Worm (Caenorhabditis elegans) whole organism, early embryonic: ENCODE results near the gene ncx-7.

ENCODE experiments used
- B0310.2 ChIP-seq: sonication (generic microtip); optimal IDR thresholded peaks from 2 replicates; lab custom pipeline; 2016; ENCODE audit warnings: mild to moderate bottlenecking, missing genetic modification characterization, missing compliant biosample characterization
- F13C5.2 ChIP-seq: sonication (generic microtip); optimal IDR thresholded peaks from 2 replicates; lab custom pipeline; 2017; ENCODE audit warnings: mild to moderate bottlenecking, missing genetic modification characterization, inconsistent platforms, missing compliant biosample characterization
- aly-1 ChIP-seq: sonication (generic microtip); optimal IDR thresholded peaks from 2 replicates; lab custom pipeline; 2016; ENCODE audit warnings: missing genetic modification characterization, missing compliant biosample characterization
- ama-1 ChIP-seq: fragments of 150-350 bp; optimal IDR thresholded peaks from 2 replicates; lab custom pipeline; 2014
- ceh-13 ChIP-seq: fragments of 200-800 bp; sonication (Bioruptor generic); optimal IDR thresholded peaks from 2 replicates; lab custom pipeline; 2018; ENCODE audit warnings: mild to moderate bottlenecking, missing genetic modification characterization, missing compliant biosample characterization
- ceh-36 ChIP-seq: sonication (generic microtip); optimal IDR thresholded peaks from 2 replicates; lab custom pipeline; 2016; ENCODE audit warnings: missing genetic modification characterization, inconsistent platforms, missing compliant biosample characterization
- ets-7 ChIP-seq: sonication (generic microtip); optimal IDR thresholded peaks from 2 replicates; lab custom pipeline; 2016; ENCODE audit warnings: missing genotype, missing genetic modification characterization, missing compliant biosample characterization
- flt-1 ChIP-seq: fragments of 200-800 bp; sonication (Bioruptor generic); IDR thresholded peaks from 2 replicates; pipeline ENCODE4 v1.3.6; 2022; ENCODE audit warnings: missing genetic modification characterization, missing compliant biosample characterization
- hmbx-1 ChIP-seq: sonication (generic microtip); optimal IDR thresholded peaks from 2 replicates; lab custom pipeline; 2016; ENCODE audit warnings: mild to moderate bottlenecking, missing genetic modification characterization, missing compliant biosample characterization
- hmg-4 ChIP-seq: fragments of 200-800 bp; sonication (Bioruptor generic); optimal IDR thresholded peaks from 2 replicates; lab custom pipeline; 2018; ENCODE audit warnings: mild to moderate bottlenecking, missing genetic modification characterization, missing compliant biosample characterization
- hnd-1 ChIP-seq: sonication (generic microtip); optimal IDR thresholded peaks from 2 replicates; lab custom pipeline; 2016; ENCODE audit warnings: missing genetic modification characterization, missing compliant biosample characterization
- pes-1 ChIP-seq: fragments of 200-800 bp; sonication (Bioruptor generic); IDR thresholded peaks from 2 replicates; pipeline ENCODE4 v1.3.6; 2022; ENCODE audit warnings: missing genetic modification reagents, missing genetic modification characterization, missing compliant biosample characterization
- scrt-1 ChIP-seq: fragments of 200-800 bp; sonication (Bioruptor generic); IDR thresholded peaks from 2 replicates; pipeline ENCODE4 v1.3.6; 2022; ENCODE audit warnings: missing genetic modification characterization, missing compliant biosample characterization
- sea-1 ChIP-seq: fragments of 200-800 bp; sonication (Bioruptor generic); conservative IDR thresholded peaks from 2 replicates; pipeline ENCODE4 v1.3.6; 2022; ENCODE audit warnings: missing genetic modification characterization, missing compliant biosample characterization
- tbx-11 ChIP-seq: fragments of 200-800 bp; sonication (Bioruptor generic); IDR thresholded peaks from 2 replicates; pipeline ENCODE4 v1.3.6; 2022; ENCODE audit warnings: missing genetic modification characterization, missing compliant biosample characterization
- tbx-37 ChIP-seq: fragments of 200-800 bp; sonication (Bioruptor generic); conservative IDR thresholded peaks from 2 replicates; pipeline ENCODE4 v1.3.6; 2022; ENCODE audit warnings: missing genetic modification reagents, missing genetic modification characterization, missing compliant biosample characterization
- tra-4 ChIP-seq: sonication (generic microtip); optimal IDR thresholded peaks from 2 replicates; lab custom pipeline; 2017; ENCODE audit warnings: missing genetic modification characterization, missing compliant biosample characterization

The ncx-7 gene

DNA sequence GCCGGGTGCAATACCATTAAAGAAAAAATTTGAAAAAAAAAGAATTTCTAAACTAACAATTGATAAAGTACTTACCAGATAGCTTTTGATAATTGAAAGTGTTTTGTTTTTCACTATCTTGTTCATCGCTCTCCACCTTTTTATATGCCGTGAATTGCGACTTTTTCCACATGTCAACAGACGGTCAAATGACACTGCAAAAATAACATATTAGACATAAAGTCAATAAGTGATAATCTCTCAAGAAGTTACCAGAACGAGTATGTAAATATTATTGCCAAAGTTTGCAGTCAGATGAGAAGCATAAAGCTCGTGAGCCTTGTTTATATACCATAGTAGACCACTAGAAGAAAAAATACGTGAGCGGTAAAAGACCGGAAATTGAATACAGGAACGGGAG lies 15.8 kb upstream of the ncx-7 start, which contains the start of gene dao-6:
Gene dao-6 (minus strand): TSS at position 345 of the 400 bp plus-strand sequence.
- no peak for TF ChIP-seq ama-1 (lab: Kevin White, UChicago)
- no peak for TF ChIP-seq sea-1
- TF ChIP-seq hnd-1: no peak
- TF ChIP-seq scrt-1: no peak
- no peak for TF ChIP-seq aly-1 (tag; lab: Kevin White, UChicago)
- TF ChIP-seq hmbx-1: no peak
- no peak for TF ChIP-seq tbx-37 (GFP tag; lab: Robert Waterston, UW)
- no peak for TF ChIP-seq tbx-11 (GFP tag; lab: Robert Waterston, UW)

DNA sequence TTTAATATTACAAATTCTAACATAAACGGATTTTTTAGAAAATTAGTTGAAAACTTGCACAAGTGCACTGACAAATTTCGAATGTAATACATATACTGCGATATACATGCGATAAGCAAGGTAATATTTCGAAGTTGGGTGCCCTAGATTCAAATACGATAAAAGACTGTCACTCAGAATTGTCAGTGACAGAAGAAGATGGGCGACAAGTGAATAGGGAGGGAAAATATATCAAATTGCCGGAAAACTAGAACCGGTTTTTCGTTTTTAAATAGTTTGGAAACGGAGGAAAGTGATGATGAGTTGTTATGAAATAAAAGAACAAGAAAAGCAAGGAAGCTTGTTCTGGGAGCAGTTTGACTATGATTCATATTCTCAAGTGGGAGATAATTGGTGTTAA lies 13.9 kb upstream of the ncx-7 start:
- TF ChIP-seq tra-4 (no peak), ceh-36 (tag; lab: Kevin White, UChicago) (no peak), F13C5.2 (tag; lab: Kevin White, UChicago) (no peak), ama-1 (lab: Kevin White, UChicago) (no peak), tbx-37 (GFP tag; lab: Robert Waterston, UW) (no peak), hmg-4 (no peak), B0310.2 (no peak), aly-1 (tag; lab: Kevin White, UChicago) (no peak), flt-1 (GFP tag; lab: Robert Waterston, UW) (no peak), ceh-13 (GFP tag; lab: Kevin White, UChicago) (no peak)

DNA sequence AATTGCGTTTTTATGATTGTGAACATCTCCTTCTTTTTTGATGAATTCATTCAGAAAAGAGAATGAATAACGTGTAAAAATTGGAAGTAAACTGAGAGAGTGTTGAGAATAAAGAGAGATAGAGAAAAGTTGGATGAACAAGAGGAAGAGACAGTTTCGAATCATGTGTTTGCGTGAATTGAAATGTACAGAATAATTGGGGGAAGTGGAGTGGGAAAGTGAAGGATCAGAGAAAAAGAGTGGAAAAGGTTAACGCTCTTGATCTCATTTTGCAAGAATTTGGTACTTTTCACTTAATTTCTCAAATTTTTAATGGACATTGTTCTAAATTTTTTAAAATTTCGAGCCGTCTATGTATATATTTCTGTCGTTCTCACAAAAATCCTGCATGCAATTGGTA lies 13.2 kb upstream of the ncx-7 start:
- TF ChIP-seq tbx-11 (GFP tag; lab: Robert Waterston, UW): no peak
- TF ChIP-seq tra-4: no peak
- no peak for TF ChIP-seq aly-1 (tag; lab: Kevin White, UChicago)
- no peak for TF ChIP-seq pes-1 (GFP tag; lab: Robert Waterston, UW)
- TF ChIP-seq flt-1 (GFP tag; lab: Robert Waterston, UW): no peak
- TF ChIP-seq hmbx-1: no peak
- no peak for TF ChIP-seq hnd-1
- TF ChIP-seq sea-1: no peak
- TF ChIP-seq F13C5.2 (tag; lab: Kevin White, UChicago): no peak
- TF ChIP-seq ceh-36 (tag; lab: Kevin White, UChicago): no peak
- no peak for TF ChIP-seq B0310.2
- no peak for TF ChIP-seq hmg-4
- TF ChIP-seq ceh-13 (GFP tag; lab: Kevin White, UChicago): no peak
- no peak for TF ChIP-seq scrt-1
- no peak for TF ChIP-seq ama-1 (lab: Kevin White, UChicago)
- TF ChIP-seq tbx-37 (GFP tag; lab: Robert Waterston, UW): no peak
- TF ChIP-seq ets-7 (tag; lab: Kevin White, UChicago): no peak

DNA sequence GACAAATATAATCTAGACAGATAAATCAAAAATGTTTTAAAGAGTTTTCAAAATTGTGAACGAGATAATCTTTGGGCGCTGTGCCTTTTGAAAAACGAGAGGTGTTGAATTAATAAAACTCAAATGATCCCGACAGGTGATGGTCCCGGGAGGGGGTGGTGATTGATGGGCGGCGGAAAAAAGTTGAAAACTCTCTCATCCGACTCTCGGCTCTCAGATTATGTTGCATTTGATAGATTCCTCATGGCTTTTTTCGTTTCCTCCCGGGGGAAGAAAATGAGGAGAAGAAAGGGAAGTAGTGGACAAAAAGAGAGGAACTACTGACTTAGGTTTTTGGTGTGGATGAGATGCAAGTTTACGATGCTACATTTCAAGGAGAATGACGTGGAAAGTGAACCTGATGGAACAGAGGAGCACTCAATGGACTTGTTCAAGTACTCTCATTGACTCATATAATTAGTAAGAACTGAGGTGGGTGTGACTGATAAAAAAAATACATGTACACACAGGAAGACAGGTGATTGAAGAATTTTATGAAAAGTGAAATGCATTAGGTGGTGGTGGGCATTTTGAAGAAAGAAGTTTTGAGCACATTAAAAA lies 11.3 kb upstream of the ncx-7 start:
- TF ChIP-seq hmg-4 (no peak), tbx-11 (GFP tag; lab: Robert Waterston, UW) (no peak), ets-7 (tag; lab: Kevin White, UChicago) (no peak)

DNA sequence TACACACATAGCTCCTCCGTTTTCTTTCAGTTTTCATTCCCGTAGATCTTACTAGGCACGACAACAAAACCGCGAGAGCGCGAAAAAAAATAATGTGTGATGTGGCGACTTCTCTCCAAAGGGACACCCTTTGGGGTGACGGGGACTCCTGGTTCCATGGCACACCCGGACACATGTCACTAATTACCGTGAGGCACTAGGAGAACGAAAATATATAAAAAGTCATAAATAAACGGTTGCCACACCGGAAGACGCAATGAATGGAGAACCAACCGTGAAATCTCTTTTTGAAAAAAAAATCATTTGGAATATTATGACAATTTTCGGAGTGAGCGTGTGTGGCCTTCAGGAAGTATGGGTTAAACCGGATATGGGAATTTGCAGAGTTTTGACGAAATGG lies 10.3 kb upstream of the ncx-7 start:
- TF ChIP-seq pes-1 (GFP tag; lab: Robert Waterston, UW) (no peak), ceh-36 (tag; lab: Kevin White, UChicago) (no peak), sea-1 (no peak), ama-1 (lab: Kevin White, UChicago) (no peak), tbx-11 (GFP tag; lab: Robert Waterston, UW) (no peak), hnd-1 (no peak), tbx-37 (GFP tag; lab: Robert Waterston, UW) (no peak), scrt-1 (no peak), flt-1 (GFP tag; lab: Robert Waterston, UW) (no peak), ceh-13 (GFP tag; lab: Kevin White, UChicago) (no peak), hmg-4 (no peak), aly-1 (tag; lab: Kevin White, UChicago) (no peak), B0310.2 (no peak)

DNA sequence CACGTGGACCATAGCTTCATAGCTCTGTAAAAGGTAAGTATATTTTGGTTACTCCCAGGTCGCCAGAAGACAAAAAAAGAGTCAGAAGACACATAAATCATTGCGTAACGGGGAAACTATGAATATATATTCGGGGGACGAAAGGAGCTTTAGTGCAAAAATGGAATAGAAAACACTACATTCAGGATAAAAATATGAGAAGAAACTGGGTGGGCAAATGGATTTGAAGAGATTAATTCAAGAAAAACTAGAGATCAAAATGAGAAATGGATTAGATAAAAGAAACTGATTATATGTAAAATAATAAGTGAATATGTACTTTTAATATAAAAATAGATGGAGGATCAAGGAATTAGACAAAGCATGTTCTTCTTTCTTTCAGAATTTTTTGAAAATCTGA lies 7.3 kb upstream of the ncx-7 start, which contains the start of gene C07A9.12:
Gene C07A9.12 (minus strand): TSS at position 101 of the 400 bp plus-strand sequence.
- TF ChIP-seq hmg-4: no peak
- no peak for TF ChIP-seq tbx-37 (GFP tag; lab: Robert Waterston, UW)
- TF ChIP-seq ceh-13 (GFP tag; lab: Kevin White, UChicago): no peak
- TF ChIP-seq pes-1 (GFP tag; lab: Robert Waterston, UW): no peak
- no peak for TF ChIP-seq ceh-36 (tag; lab: Kevin White, UChicago)
- TF ChIP-seq sea-1: no peak
- TF ChIP-seq ama-1 (lab: Kevin White, UChicago): no peak
- TF ChIP-seq B0310.2: no peak
- TF ChIP-seq ets-7 (tag; lab: Kevin White, UChicago): no peak
- no peak for TF ChIP-seq scrt-1
- TF ChIP-seq hnd-1: no peak

DNA sequence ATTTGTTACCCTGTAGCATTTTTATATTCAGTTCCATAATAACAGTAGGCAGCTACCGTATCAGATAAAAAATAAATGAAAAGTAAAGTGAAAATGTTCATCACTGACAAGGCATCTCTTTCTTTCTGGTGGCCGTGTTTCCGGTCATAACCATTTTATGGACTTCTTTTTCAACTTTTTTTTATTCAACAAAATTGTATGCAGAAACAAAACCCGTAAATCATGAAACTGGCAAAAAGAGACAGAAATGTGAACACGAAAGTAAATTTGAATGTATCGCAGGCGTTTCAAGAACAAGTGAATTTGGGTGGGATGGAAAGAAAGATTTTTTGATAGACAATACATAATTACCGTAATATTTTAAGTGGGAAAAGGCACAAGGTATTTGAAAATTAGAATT lies 5.0 kb upstream of the ncx-7 start, which contains the start of gene clec-162:
Gene clec-162 (minus strand): TSS at position 101 of the 400 bp plus-strand sequence.
- TF ChIP-seq scrt-1 (no peak), F13C5.2 (tag; lab: Kevin White, UChicago) (no peak), ceh-13 (GFP tag; lab: Kevin White, UChicago) (no peak), ama-1 (lab: Kevin White, UChicago) (no peak)

DNA sequence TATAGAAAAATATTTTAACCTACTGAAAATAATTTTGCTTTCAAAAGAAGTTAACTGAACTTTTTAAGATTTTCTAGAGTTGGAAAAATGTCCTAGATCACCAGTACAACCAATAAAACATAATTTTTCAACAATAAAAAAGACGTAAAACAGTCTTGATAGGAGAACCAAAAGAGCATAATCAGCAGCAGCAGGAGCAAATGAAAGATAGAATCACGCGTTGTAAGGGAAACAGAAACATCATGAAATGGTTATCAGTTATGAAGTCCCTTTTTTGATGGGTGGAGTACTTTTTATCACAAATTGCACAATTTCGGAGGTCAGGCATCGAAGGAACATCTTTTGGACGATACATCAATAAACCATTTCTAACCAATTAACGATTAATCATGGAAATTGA lies 1.9 kb upstream of the ncx-7 start:
- TF ChIP-seq hnd-1 (no peak), ceh-36 (tag; lab: Kevin White, UChicago) (no peak), hmg-4 (no peak), ama-1 (lab: Kevin White, UChicago) (no peak), tbx-37 (GFP tag; lab: Robert Waterston, UW) (no peak), ceh-13 (GFP tag; lab: Kevin White, UChicago) (no peak), pes-1 (GFP tag; lab: Robert Waterston, UW) (no peak), B0310.2 (no peak), ets-7 (tag; lab: Kevin White, UChicago) (no peak), aly-1 (tag; lab: Kevin White, UChicago) (no peak), hmbx-1 (no peak), tra-4 (no peak), scrt-1 (no peak)
